Worm (Caenorhabditis elegans) whole organism, L3 larva: Measurements from ENCODE around the gene C33A12.4.

Experiments used
- ZK546.5 ChIP-seq: sonication (generic microtip); optimal IDR thresholded peaks from 2 replicates; lab custom pipeline; 2017; ENCODE audit warnings: missing biosample characterization, missing genetic modification characterization
- aly-2 ChIP-seq: fragments of 150-350 bp; optimal IDR thresholded peaks from 2 replicates; lab custom pipeline; 2014; ENCODE audit warnings: missing biosample characterization, missing genetic modification characterization
- ama-1 ChIP-seq: fragments of 150-350 bp; optimal IDR thresholded peaks from 2 replicates; lab custom pipeline; 2018
- ceh-28 ChIP-seq: fragments of 150-350 bp; optimal IDR thresholded peaks from 2 replicates; lab custom pipeline; 2014; ENCODE audit warnings: missing biosample characterization, missing genetic modification reagents, missing genetic modification characterization
- ceh-82 ChIP-seq: fragments of 150-350 bp; optimal IDR thresholded peaks from 2 replicates; lab custom pipeline; 2014; ENCODE audit warnings: missing biosample characterization, missing genetic modification characterization
- ceh-9 ChIP-seq: sonication (generic microtip); optimal IDR thresholded peaks from 2 replicates; lab custom pipeline; 2018; ENCODE audit warnings: missing biosample characterization, missing genetic modification characterization
- egl-27 ChIP-seq: sonication (generic microtip); optimal IDR thresholded peaks from 4 replicates; lab custom pipeline; 2017; ENCODE audit warnings: missing biosample characterization, missing genetic modification reagents, missing genetic modification characterization
- elt-1 ChIP-seq: fragments of 150-350 bp; optimal IDR thresholded peaks from 2 replicates; lab custom pipeline; 2014; ENCODE audit warnings: missing biosample characterization, missing genetic modification characterization
- elt-2 ChIP-seq: sonication (generic microtip); optimal IDR thresholded peaks from 2 replicates; lab custom pipeline; 2016; ENCODE audit warnings: missing genetic modification reagents, mild to moderate bottlenecking, missing genetic modification characterization, missing compliant biosample characterization
- eor-1 ChIP-seq, 2 experiments: fragments of 150-350 bp; optimal IDR thresholded peaks; 2 replicates each; lab custom pipeline; 2014 to 2018; ENCODE audit warnings: missing biosample characterization in 2 of 2, missing genetic modification characterization in 2 of 2
- fkh-10 ChIP-seq: sonication (generic microtip); optimal IDR thresholded peaks from 2 replicates; lab custom pipeline; 2017; ENCODE audit warnings: missing biosample characterization, missing genetic modification reagents, missing genetic modification characterization
- fkh-2 ChIP-seq: fragments of 150-350 bp; optimal IDR thresholded peaks from 2 replicates; lab custom pipeline; 2014; ENCODE audit warnings: missing biosample characterization, missing genetic modification reagents, missing genetic modification characterization
- hmg-11 ChIP-seq: sonication (generic microtip); optimal IDR thresholded peaks from 2 replicates; lab custom pipeline; 2016; ENCODE audit warnings: missing genetic modification characterization, missing compliant biosample characterization
- jun-1 ChIP-seq: fragments of 150-350 bp; optimal IDR thresholded peaks from 2 replicates; lab custom pipeline; 2014; ENCODE audit warnings: missing biosample characterization, missing genetic modification reagents, missing genetic modification characterization
- lin-15B ChIP-seq: fragments of 150-350 bp; optimal IDR thresholded peaks from 2 replicates; lab custom pipeline; 2014; ENCODE audit warnings: missing biosample characterization, missing genetic modification characterization
- lin-39 ChIP-seq: fragments of 150-350 bp; optimal IDR thresholded peaks from 2 replicates; lab custom pipeline; 2018; ENCODE audit warnings: missing biosample characterization, missing genetic modification reagents, missing genetic modification characterization
- mml-1 ChIP-seq: fragments of 150-350 bp; sonication (generic microtip); optimal IDR thresholded peaks from 3 replicates; lab custom pipeline; 2014; ENCODE audit warnings: missing biosample characterization, missing genetic modification characterization
- nfya-1 ChIP-seq: sonication (generic microtip); optimal IDR thresholded peaks from 2 replicates; lab custom pipeline; 2017; ENCODE audit warnings: missing genetic modification characterization, mild to moderate bottlenecking, missing compliant biosample characterization, antibody characterized with exemption, moderate library complexity; ENCODE audit not compliant: insufficient read depth
- nhr-11 ChIP-seq: fragments of 150-350 bp; optimal IDR thresholded peaks from 2 replicates; lab custom pipeline; 2014; ENCODE audit warnings: missing biosample characterization, missing genetic modification characterization
- nhr-12 ChIP-seq: fragments of 150-350 bp; optimal IDR thresholded peaks from 2 replicates; lab custom pipeline; 2014; ENCODE audit warnings: missing biosample characterization, missing genetic modification characterization
- nhr-23 ChIP-seq: fragments of 150-350 bp; optimal IDR thresholded peaks from 2 replicates; lab custom pipeline; 2014; ENCODE audit warnings: missing biosample characterization, missing genetic modification reagents, missing genetic modification characterization
- nhr-237 ChIP-seq: fragments of 150-350 bp; optimal IDR thresholded peaks from 2 replicates; lab custom pipeline; 2014; ENCODE audit warnings: missing biosample characterization, missing genetic modification characterization
- nhr-25 ChIP-seq: sonication (generic microtip); optimal IDR thresholded peaks from 2 replicates; lab custom pipeline; 2017; ENCODE audit warnings: missing biosample characterization, missing genetic modification characterization
- nhr-43 ChIP-seq: sonication (generic microtip); optimal IDR thresholded peaks from 2 replicates; lab custom pipeline; 2016; ENCODE audit warnings: mild to moderate bottlenecking, missing genetic modification characterization, missing compliant biosample characterization; ENCODE audit not compliant: poor library complexity, severe bottlenecking
- nhr-67 ChIP-seq: fragments of 150-350 bp; optimal IDR thresholded peaks from 2 replicates; lab custom pipeline; 2014; ENCODE audit warnings: missing biosample characterization, missing genetic modification characterization
- nhr-76 ChIP-seq: fragments of 150-350 bp; sonication (generic microtip); optimal IDR thresholded peaks from 5 replicates; lab custom pipeline; 2014; ENCODE audit warnings: missing biosample characterization, missing genetic modification characterization
- pha-4 ChIP-seq: fragments of 150-350 bp; optimal IDR thresholded peaks from 2 replicates; lab custom pipeline; 2014; ENCODE audit warnings: missing biosample characterization, missing genetic modification reagents, missing genetic modification characterization
- pqm-1 ChIP-seq: fragments of 150-350 bp; optimal IDR thresholded peaks from 2 replicates; lab custom pipeline; 2017; ENCODE audit warnings: missing biosample characterization, missing genetic modification characterization, inconsistent platforms
- sea-2 ChIP-seq: fragments of 150-350 bp; sonication (generic microtip); optimal IDR thresholded peaks from 4 replicates; lab custom pipeline; 2014; ENCODE audit warnings: missing biosample characterization, missing genetic modification reagents, missing genetic modification characterization
- skn-1 ChIP-seq: fragments of 150-350 bp; optimal IDR thresholded peaks from 2 replicates; lab custom pipeline; 2014; ENCODE audit warnings: missing biosample characterization, missing genetic modification characterization
- snpc-4 ChIP-seq: fragments of 150-350 bp; optimal IDR thresholded peaks from 2 replicates; lab custom pipeline; 2014; ENCODE audit warnings: missing biosample characterization, missing genetic modification characterization
- unc-39 ChIP-seq: sonication (generic microtip); optimal IDR thresholded peaks from 4 replicates; lab custom pipeline; 2017; ENCODE audit warnings: missing biosample characterization, missing genetic modification characterization
- unc-62 ChIP-seq: fragments of 150-350 bp; sonication (generic microtip); optimal IDR thresholded peaks from 4 replicates; lab custom pipeline; 2014; ENCODE audit warnings: missing biosample characterization, missing genetic modification reagents, missing genetic modification characterization
- zag-1 ChIP-seq: fragments of 150-350 bp; optimal IDR thresholded peaks from 2 replicates; lab custom pipeline; 2014; ENCODE audit warnings: missing biosample characterization, missing genetic modification characterization
- ztf-11 ChIP-seq: fragments of 150-350 bp; optimal IDR thresholded peaks from 2 replicates; lab custom pipeline; 2014; ENCODE audit warnings: missing biosample characterization, missing genetic modification characterization
- ztf-4 ChIP-seq: fragments of 150-350 bp; optimal IDR thresholded peaks from 2 replicates; lab custom pipeline; 2014; ENCODE audit warnings: missing biosample characterization, missing genetic modification characterization

Gene C33A12.4

DNA sequence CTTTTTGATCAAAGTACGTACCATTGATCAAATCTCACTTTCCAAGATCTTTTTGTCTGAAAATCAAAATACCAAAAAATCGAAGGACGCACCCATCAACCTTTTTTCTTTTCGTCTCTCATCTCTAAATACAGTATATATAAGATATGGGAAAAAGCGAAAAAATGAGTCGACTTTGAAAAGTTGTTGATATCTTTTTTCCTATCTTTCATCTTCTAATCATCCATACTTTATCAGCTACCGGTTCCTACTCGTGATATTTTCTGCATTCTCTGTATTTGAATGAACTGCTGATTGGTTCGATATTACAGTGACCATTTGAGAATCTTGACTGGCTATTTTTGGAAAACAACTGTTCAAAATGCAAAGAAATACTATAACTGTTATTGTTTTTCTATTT is 6.5 kb upstream of the C33A12.4 start, which contains the start of gene C33A12.19:
Gene C33A12.19, plus strand, starts transcription at position 169 of the 400 bp plus-strand sequence.
- TF ChIP-seq ama-1 (lab: Kevin White, UChicago): no peak
- peak; percentile 47 for TF ChIP-seq nhr-43 (tag; lab: Kevin White, UChicago)
- TF ChIP-seq nhr-23 (tag; lab: Kevin White, UChicago): peak; percentile 52
- no peak for TF ChIP-seq nhr-67 (tag; lab: Kevin White, UChicago)
- peak; percentile 58 for TF ChIP-seq elt-2
- peak; percentile 34 for TF ChIP-seq nfya-1 (tag; lab: Kevin White, UChicago)
- TF ChIP-seq eor-1 (tag; optimal IDR thresholded peaks at IDR 0.05; lab: Kevin White, UChicago): no peak
- no peak for TF ChIP-seq ceh-28 (tag; lab: Kevin White, UChicago)
- no peak for TF ChIP-seq skn-1 (tag; lab: Kevin White, UChicago)
- no peak for TF ChIP-seq ZK546.5 (tag; lab: Kevin White, UChicago)
- no peak for TF ChIP-seq nhr-12 (tag; lab: Kevin White, UChicago)
- no peak for TF ChIP-seq unc-62 (GFP tag; lab: Kevin White, UChicago)
- TF ChIP-seq fkh-2: no peak
- TF ChIP-seq hmg-11: no peak
- TF ChIP-seq ztf-11 (tag; lab: Kevin White, UChicago): no peak
- TF ChIP-seq elt-1 (tag; lab: Kevin White, UChicago): no peak
- TF ChIP-seq ztf-4 (tag; lab: Kevin White, UChicago): no peak
- no peak for TF ChIP-seq zag-1
- no peak for TF ChIP-seq lin-39 (tag; lab: Kevin White, UChicago)
- TF ChIP-seq pqm-1 (tag; lab: Kevin White, UChicago): peak; percentile 36
- no peak for TF ChIP-seq nhr-237 (tag; lab: Kevin White, UChicago)
- TF ChIP-seq nhr-25 (tag; lab: Kevin White, UChicago): no peak
- no peak for TF ChIP-seq nhr-76 (tag; lab: Kevin White, UChicago)
- TF ChIP-seq egl-27 (tag; lab: Kevin White, UChicago): no peak

DNA sequence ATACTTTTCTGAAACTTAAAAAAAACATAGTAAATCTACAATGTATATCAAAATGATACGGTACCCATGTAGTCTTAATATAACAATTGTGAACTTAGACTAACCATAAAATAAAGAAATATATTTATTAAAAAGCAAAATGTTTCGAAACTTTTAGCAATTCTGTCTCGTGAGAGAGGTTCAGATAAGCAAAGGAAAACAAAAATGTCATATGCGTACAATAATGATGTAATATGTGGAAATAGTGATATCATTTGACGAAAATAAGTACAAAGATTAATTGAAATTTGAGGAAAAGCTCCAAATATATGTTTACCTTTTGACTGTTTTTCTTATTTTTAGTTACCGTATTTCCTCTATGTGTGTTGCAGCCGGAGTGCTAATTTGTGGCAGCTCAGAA is 3.8 kb upstream of the C33A12.4 start:
- TF ChIP-seq nhr-43 (tag; lab: Kevin White, UChicago) (no peak), ceh-28 (tag; lab: Kevin White, UChicago) (no peak), skn-1 (tag; lab: Kevin White, UChicago) (no peak), pqm-1 (tag; lab: Kevin White, UChicago) (peak; percentile 34), ceh-9 (no peak), nhr-11 (no peak), fkh-10 (GFP tag; lab: Kevin White, UChicago) (no peak), unc-62 (GFP tag; lab: Kevin White, UChicago) (no peak), nfya-1 (tag; lab: Kevin White, UChicago) (no peak), elt-2 (peak; percentile 46), nhr-67 (tag; lab: Kevin White, UChicago) (no peak), unc-39 (tag; lab: Kevin White, UChicago) (no peak), mml-1 (tag; lab: Kevin White, UChicago) (no peak), ZK546.5 (tag; lab: Kevin White, UChicago) (no peak)
- TF ChIP-seq, all 47 proteins: peak for 2

DNA sequence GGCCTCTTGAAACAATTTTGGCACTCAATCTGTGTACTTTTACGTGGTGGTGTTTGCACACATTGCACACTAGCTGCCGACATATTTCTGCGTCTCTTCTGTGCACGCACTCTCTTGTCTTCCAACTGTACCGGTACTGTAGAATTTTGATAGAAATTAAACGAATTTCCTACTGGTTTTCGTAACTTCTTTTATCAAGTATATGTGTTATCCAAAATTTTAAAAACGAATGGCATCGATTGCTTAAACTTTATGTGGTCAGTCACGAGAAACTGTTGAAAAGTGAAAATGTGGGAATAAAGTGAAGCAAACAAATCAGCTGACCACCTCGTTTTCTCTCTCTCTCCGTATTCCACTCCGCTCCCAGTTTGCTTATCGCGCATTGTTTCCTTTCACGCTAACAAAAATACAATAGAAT is 3.0 kb upstream of the C33A12.4 start:
- no peak for TF ChIP-seq jun-1 (tag; lab: Kevin White, UChicago)
- peak; percentile 64 for TF ChIP-seq nhr-43 (tag; lab: Kevin White, UChicago)
- peak; percentile 31 for TF ChIP-seq ama-1 (lab: Kevin White, UChicago)
- TF ChIP-seq nfya-1 (tag; lab: Kevin White, UChicago): peak; percentile 10
- peak; percentile 45 for TF ChIP-seq ceh-28 (tag; lab: Kevin White, UChicago)
- no peak for TF ChIP-seq lin-15B (tag; lab: Kevin White, UChicago)
- TF ChIP-seq hmg-11: peak; percentile 39
- TF ChIP-seq sea-2: no peak
- TF ChIP-seq elt-2: peak; percentile 78
- TF ChIP-seq nhr-237 (tag; lab: Kevin White, UChicago): no peak
- TF ChIP-seq fkh-2: no peak
- TF ChIP-seq aly-2 (tag; lab: Kevin White, UChicago): no peak
- TF ChIP-seq nhr-25 (tag; lab: Kevin White, UChicago): peak; percentile 59
- peak; percentile 79 for TF ChIP-seq pha-4 (tag; lab: Kevin White, UChicago)
- no peak for TF ChIP-seq zag-1
- peak; percentile 60 for TF ChIP-seq snpc-4 (tag; lab: Kevin White, UChicago)
- TF ChIP-seq ceh-82: no peak
- peak; percentile 64 for TF ChIP-seq nhr-23 (tag; lab: Kevin White, UChicago)
- TF ChIP-seq pqm-1 (tag; lab: Kevin White, UChicago): peak; percentile 57
- TF ChIP-seq lin-39 (tag; lab: Kevin White, UChicago): peak; percentile 39
- TF ChIP-seq nhr-12 (tag; lab: Kevin White, UChicago): no peak
- TF ChIP-seq, all 47 proteins: peak for 12
